Fruit fly (Drosophila melanogaster): ENCODE data around the gene Plc21C.
A peak's percentile ranks its signal among the peaks of the same experiment; 100 is the strongest.

Gene Plc21C

dm6 chr2L:291657-292056 lies 14.1 kb upstream of the Plc21C start, which contains the start of gene CG3625:
TSS of gene CG3625 (minus strand) at chr2L:291795.
- TF ChIP-seq ttk (optimal IDR thresholded peaks at IDR 0.05) (no peak), insv (optimal IDR thresholded peaks at IDR 0.05) (no peak), psq (optimal IDR thresholded peaks at IDR 0.05) (no peak), h (optimal IDR thresholded peaks at IDR 0.05) (no peak), Sin3A (optimal IDR thresholded peaks at IDR 0.05) (no peak), Myc (optimal IDR thresholded peaks at IDR 0.05) (no peak)

DNA sequence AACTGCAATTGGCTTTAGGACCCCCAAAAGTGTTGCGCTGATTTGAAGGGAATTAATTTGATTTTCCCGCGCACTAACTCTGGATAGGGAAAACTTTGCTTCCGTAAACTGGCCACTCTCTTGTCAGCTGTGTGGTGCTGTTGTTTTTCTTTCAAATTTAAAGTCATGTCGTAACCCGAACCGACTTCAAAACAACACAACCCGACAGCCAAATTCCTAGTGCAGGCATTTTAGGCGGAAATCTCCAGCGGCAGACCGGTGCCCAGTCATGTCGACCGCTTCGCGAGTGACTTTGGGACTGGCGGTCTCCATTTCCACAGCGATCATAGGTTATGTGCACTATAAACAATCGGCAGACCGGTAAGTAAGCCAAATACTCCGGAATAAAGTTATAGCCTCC lies 13.4 kb upstream of the Plc21C start, which contains the start of gene CG11562:
Gene CG11562 (plus strand): TSS at position 119 of the 400 bp plus-strand sequence.
- TF ChIP-seq Myc (optimal IDR thresholded peaks at IDR 0.05) (no peak), ttk (optimal IDR thresholded peaks at IDR 0.05) (no peak), h (optimal IDR thresholded peaks at IDR 0.05) (no peak), Sin3A (optimal IDR thresholded peaks at IDR 0.05) (no peak), insv (optimal IDR thresholded peaks at IDR 0.05) (no peak), psq (optimal IDR thresholded peaks at IDR 0.05) (no peak)

DNA sequence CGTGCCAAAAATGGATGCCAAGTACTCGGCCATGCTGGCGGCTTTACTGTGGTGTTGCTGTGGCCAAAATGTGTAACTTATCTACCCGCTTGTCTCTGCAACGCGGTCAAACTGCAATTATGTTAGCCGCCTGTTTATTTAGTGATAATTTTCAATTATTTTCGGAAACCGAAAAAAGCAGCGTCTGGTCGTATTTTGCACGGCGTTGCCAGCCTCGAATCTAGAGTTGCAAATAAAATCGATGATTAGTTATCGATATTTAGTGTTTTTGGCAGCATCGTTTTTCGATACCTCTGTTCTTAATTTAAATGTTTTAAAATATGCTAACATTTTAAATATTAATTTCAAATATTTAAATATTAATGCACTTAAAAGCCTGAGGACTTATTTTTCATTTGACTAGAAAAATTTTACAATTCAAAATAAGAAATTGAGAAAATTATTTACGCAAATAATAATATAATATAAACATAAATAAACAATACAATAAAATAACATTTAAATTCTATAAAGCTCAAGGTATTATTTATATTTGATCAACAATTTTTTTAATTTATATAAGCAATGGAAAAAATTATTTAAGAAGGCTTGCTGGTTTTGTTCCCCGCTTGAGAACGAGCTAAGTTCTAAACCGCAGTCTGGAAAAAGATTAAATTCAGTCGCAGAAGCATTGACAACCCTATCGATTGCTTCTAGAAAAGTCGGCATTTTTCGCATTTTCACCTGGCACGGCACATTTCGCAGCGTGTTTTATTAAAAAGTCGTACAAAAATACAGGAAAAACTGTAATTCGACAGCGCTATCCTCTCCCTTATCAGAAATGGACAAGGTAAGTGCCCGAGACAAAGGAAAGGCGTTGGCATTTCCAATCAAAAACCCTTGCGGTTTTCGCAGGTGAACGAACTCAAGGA lies 11.0 kb upstream of the Plc21C start, which contains the start of the genes U2af38 and Stip1:
Gene U2af38 (minus strand): TSS at position 230 of the 911 bp plus-strand sequence.
Gene Stip1 (plus strand): TSS at position 671 of the 911 bp plus-strand sequence.
- TF ChIP-seq h (optimal IDR thresholded peaks at IDR 0.05) (no peak), Myc (optimal IDR thresholded peaks at IDR 0.05) (no peak), psq (optimal IDR thresholded peaks at IDR 0.05) (no peak), Sin3A (optimal IDR thresholded peaks at IDR 0.05) (no peak), ttk (optimal IDR thresholded peaks at IDR 0.05) (no peak), insv (optimal IDR thresholded peaks at IDR 0.05) (no peak)

DNA sequence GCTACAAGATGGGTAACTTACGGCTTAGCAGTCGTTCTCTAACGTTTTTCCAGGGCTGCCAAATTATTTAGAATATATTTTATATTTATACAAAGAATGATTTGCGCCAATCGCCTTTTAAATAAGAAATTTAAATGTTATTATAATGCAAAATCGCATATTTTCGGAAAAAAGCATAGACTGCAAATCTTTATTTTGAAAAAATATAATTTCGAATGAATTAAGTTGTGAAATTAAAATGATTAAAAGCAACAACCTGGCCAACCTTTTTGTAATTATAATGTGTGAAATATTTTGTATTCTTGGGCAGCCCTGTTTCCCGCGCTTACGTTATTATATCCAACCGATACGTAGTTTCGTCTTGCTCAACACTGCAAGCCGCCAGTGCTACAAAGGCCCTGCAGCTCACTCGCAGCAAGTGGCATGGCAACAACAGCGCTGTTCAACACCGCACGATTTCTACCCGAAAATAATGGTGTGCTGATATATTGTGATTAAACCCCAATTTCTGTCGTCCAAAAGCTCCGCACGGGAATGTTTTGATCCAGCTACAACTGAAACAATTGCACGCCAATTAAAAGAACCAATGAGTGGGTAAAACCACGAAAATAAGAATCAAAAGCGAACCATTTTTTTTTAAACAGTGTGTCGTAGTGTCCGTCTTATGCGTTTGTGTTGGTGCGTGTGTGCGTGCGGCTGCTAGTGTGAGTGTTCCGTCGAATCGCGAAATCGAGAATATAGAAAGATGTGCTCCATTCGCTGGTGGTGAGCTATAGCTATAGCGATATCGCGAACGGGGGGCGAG lies 8.1 kb upstream of the Plc21C start, which contains the start of gene Pi3K21B:
Gene Pi3K21B (plus strand): TSS at position 401 of the 805 bp plus-strand sequence.
- no peak for TF ChIP-seq psq (optimal IDR thresholded peaks at IDR 0.05)
- TF ChIP-seq Sin3A (optimal IDR thresholded peaks at IDR 0.05) = no peak
- no peak for TF ChIP-seq insv (optimal IDR thresholded peaks at IDR 0.05)
- TF ChIP-seq h (optimal IDR thresholded peaks at IDR 0.05) = peak; percentile 39
- no peak for TF ChIP-seq Myc (optimal IDR thresholded peaks at IDR 0.05)

dm6 chr2L:298285-298644 lies 7.5 kb upstream of the Plc21C start:
- TF ChIP-seq insv (optimal IDR thresholded peaks at IDR 0.05) (no peak), h (optimal IDR thresholded peaks at IDR 0.05) (no peak), Myc (optimal IDR thresholded peaks at IDR 0.05) (no peak), psq (optimal IDR thresholded peaks at IDR 0.05) (no peak), Sin3A (optimal IDR thresholded peaks at IDR 0.05) (no peak), ttk (optimal IDR thresholded peaks at IDR 0.05) (no peak)

DNA sequence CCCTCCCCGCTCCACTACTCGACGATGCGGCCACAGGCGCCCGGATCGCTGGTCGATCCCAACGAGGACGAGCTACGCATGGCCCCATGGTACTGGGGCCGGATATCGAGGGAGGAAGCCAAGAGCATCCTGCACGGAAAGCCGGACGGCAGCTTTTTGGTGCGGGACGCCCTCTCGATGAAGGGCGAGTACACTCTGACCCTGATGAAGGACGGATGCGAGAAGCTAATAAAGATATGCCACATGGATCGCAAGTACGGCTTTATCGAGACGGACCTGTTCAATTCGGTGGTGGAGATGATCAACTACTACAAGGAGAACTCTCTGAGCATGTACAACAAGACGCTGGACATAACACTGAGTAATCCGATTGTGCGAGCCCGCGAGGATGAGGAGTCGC lies 6.7 kb upstream of the Plc21C start:
- TF ChIP-seq ttk (optimal IDR thresholded peaks at IDR 0.05) = peak; percentile 67
- no peak for TF ChIP-seq Sin3A (optimal IDR thresholded peaks at IDR 0.05)

- TF ChIP-seq insv (optimal IDR thresholded peaks at IDR 0.05) (no peak), h (optimal IDR thresholded peaks at IDR 0.05) (no peak), ttk (optimal IDR thresholded peaks at IDR 0.05) (no peak), Myc (optimal IDR thresholded peaks at IDR 0.05) (no peak), psq (optimal IDR thresholded peaks at IDR 0.05) (no peak), Sin3A (optimal IDR thresholded peaks at IDR 0.05) (no peak)
Measured at dm6 chr2L:300006-300405, 5.7 kb upstream of the Plc21C start.

DNA sequence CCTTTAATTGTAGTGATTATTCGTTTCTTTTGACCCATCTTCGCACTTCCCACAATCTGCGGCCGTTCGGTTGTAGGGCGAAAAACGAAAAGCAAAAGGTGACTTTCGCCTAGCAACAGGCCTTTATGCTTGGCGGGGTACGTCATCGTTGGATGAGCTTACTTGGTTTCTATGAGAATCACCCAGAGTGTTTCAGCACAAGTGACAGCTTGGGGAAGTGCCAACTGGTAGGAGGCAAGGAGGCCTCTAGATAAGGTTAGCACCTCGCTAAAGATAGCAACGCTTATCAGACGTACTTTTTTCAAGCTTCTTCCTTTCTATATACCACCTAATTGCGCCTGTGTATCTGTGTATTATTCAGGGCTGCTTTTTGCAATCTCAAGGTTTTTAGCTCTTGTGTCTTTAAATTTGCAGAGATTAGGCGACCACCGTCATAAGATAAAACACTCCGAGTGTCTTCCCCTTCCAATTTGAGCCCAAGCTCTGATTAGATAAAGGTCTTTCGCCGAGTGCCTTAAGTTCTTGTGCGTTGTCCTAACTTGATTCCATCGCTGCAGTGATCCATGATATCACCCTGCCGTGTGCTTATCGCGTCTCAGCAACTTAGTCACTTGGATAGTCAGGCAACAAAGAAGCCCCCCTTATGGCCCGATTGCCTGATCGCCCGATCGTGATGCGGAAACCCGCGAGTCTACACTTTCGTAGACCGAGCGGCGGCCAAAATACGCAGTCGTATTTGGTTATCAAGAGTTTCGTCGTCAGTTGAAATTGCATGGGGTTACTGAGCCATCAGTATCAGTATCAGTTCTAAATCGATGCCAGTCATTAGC lies 4.6 kb upstream of the Plc21C start:
- TF ChIP-seq psq (optimal IDR thresholded peaks at IDR 0.05) (no peak), Myc (optimal IDR thresholded peaks at IDR 0.05) (no peak), insv (optimal IDR thresholded peaks at IDR 0.05) (no peak), Sin3A (optimal IDR thresholded peaks at IDR 0.05) (no peak), ttk (optimal IDR thresholded peaks at IDR 0.05) (no peak), h (optimal IDR thresholded peaks at IDR 0.05) (no peak)

DNA sequence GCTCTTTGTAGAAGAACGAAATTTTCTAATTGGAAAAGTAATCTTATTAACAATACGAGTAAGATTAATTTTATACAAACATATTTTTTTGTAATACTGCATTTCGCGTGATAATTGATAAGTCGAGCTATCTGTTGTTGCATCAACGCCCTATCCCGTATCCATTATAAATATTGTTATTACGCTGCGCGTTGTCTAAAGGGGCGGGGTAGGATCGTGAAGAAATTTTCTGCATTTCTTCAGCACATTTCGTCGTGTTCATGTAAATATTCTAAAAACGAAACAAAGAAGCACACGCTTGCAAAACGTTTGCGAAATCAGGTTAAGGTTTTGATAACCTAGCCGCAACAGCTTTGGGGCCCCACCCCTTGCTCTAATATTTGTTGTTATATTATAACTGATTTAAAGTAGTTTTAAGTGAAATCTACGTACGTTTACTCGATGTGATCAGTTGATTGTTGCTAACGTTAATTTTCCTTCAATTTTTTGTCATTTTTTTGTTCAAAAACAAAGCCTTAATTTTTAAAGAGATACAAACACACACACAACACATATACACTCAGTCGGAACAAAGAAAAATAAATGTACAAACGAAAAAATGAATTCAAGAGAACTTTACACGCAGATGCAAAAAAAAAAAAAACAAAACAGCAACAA lies 2.3 kb upstream of the Plc21C start:
- TF ChIP-seq Sin3A (optimal IDR thresholded peaks at IDR 0.05) (no peak), Myc (optimal IDR thresholded peaks at IDR 0.05) (no peak), insv (optimal IDR thresholded peaks at IDR 0.05) (no peak), h (optimal IDR thresholded peaks at IDR 0.05) (no peak), psq (optimal IDR thresholded peaks at IDR 0.05) (no peak), ttk (optimal IDR thresholded peaks at IDR 0.05) (no peak)

- no peak for TF ChIP-seq h (optimal IDR thresholded peaks at IDR 0.05)
- TF ChIP-seq insv (optimal IDR thresholded peaks at IDR 0.05) = no peak
- no peak for TF ChIP-seq Myc (optimal IDR thresholded peaks at IDR 0.05)
- no peak for TF ChIP-seq ttk (optimal IDR thresholded peaks at IDR 0.05)
- TF ChIP-seq psq (optimal IDR thresholded peaks at IDR 0.05) = no peak
- TF ChIP-seq Sin3A (optimal IDR thresholded peaks at IDR 0.05) = no peak
Measured at dm6 chr2L:305198-305597, 537 bp upstream of the Plc21C start.
